Fruit fly (Drosophila melanogaster): Measurements from ENCODE around the gene CG5555.
A peak's percentile ranks its signal among the peaks of the same experiment; 100 is the strongest.

Gene CG5555

DNA sequence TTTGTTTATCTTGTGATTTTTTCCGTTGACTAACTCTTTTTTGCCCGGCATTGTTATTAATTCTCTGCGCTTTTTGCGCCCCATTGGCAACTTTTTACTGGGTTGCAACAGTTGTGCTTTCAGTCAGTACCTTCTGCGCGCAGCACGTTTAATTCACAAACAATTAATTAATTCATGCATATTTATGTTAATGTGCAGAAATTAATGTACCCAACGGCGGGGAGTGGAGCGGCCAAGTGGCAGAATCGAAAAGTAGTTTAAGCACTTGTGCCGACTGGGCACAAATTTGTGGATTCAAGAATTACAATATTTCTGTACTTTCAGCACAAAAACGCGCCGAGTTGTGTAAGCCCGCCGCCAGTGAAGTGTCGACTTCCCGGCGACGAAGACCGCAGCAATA is 12.8 kb downstream of the CG5555 start:
- no peak for TF ChIP-seq CG3032 (tag; optimal IDR thresholded peaks at IDR 0.05)
- no peak for TF ChIP-seq achi (GFP tag; optimal IDR thresholded peaks at IDR 0.05)
- TF ChIP-seq net (GFP tag; optimal IDR thresholded peaks at IDR 0.05) = no peak

DNA sequence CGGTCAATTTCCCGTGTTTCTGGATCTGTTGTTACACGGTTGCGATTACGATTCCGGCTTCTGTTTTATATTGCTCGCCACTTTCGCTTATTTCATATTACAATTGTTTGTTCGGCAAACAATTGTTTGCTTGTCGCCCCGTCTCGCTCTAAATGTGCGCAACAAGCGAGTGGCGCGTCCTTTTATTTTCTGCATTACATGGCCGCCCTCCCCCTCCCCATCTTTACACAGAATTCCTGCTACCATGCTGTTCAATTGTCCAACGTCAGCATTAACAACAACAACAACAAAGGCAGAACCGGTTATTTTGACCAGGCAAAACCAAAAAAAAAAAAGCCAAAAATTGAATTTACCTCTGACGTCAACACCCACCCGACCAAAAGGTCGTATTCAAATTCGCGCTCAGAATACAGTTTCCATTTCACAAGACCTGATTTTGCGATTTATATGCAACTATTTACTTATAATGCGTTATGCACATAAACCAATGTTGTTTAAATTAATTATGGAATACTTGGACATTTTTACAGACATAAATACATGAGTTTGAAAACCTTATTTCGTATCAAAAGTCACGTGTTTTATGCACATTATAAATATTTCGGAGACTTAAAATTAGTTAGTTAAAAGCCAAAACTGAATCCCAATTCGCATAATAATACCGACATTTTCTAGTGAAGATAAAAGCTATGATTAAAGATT is 14.1 kb downstream of the CG5555 start:
- peak; percentile 71 for TF ChIP-seq Blimp-1 (GFP tag; optimal IDR thresholded peaks at IDR 0.05)
- TF ChIP-seq dac (GFP tag; optimal IDR thresholded peaks at IDR 0.05) = no peak
- TF ChIP-seq CG7368 (GFP tag; optimal IDR thresholded peaks at IDR 0.05) = no peak
- peak; percentile 33 for TF ChIP-seq fkh (GFP tag; optimal IDR thresholded peaks at IDR 0.05)
- TF ChIP-seq Smox (GFP tag; optimal IDR thresholded peaks at IDR 0.05) = peak; percentile 9
- TF ChIP-seq Met (GFP tag; optimal IDR thresholded peaks at IDR 0.05) = peak; percentile 20
- TF ChIP-seq Ets21C (GFP tag; optimal IDR thresholded peaks at IDR 0.05) = no peak
- TF ChIP-seq svp (GFP tag) = peak; percentile 65
- TF ChIP-seq CG6163 (GFP tag; IDR thresholded peaks at IDR 0.05) = no peak
- TF ChIP-seq pdm3 (GFP tag; optimal IDR thresholded peaks at IDR 0.05) = peak; percentile 35
- TF ChIP-seq CG8119 (GFP tag; IDR thresholded peaks at IDR 0.05) = no peak; the same call in 2 of the 3 replicates
- TF ChIP-seq OdsH (GFP tag; optimal IDR thresholded peaks at IDR 0.05) = no peak
- peak; percentile 4 for TF ChIP-seq Sox102F (GFP tag; optimal IDR thresholded peaks at IDR 0.05)
- peak; percentile 5 for TF ChIP-seq Hr39 (GFP tag; optimal IDR thresholded peaks at IDR 0.05)
- no peak for TF ChIP-seq net (GFP tag; optimal IDR thresholded peaks at IDR 0.05)
- peak; percentile 73 for TF ChIP-seq Eip78C (GFP tag)

DNA sequence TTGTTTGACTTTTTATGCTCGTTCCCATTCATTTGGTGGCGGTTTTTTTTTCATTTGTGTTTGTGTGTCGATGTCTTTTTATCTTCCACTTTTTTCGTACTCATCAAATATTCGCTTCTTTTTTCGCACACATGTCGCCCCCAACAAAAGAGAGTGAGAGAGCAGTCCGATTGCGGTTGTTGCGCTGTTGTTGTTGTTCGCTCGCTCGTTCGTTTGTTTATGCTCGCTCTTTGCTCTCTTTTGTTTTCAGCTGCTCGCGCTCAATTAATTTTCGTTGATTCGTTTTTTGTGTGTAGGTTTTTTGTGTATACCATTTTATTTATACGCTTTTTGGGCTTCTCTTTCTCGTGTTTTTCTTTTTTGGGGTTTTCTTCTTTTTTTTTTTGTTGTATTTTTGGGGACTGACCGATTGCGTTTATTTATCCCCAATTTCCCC is 14.7 kb downstream of the CG5555 start:
- no peak for TF ChIP-seq CG4318 (GFP tag; optimal IDR thresholded peaks at IDR 0.05)
- no peak for TF ChIP-seq CG31627 (GFP tag; optimal IDR thresholded peaks at IDR 0.05)
- TF ChIP-seq dsx (GFP tag; optimal IDR thresholded peaks at IDR 0.05; ENCODE audit: poor library complexity, severe bottlenecking) = peak; percentile 59
- TF ChIP-seq CG8119 (GFP tag; IDR thresholded peaks at IDR 0.05) = peak; percentile 73
- peak; percentile 32 for TF ChIP-seq CG6808 (GFP tag; optimal IDR thresholded peaks at IDR 0.05)
- TF ChIP-seq CG9139 (GFP tag; optimal IDR thresholded peaks at IDR 0.05) = peak; percentile 59
- peak; percentile 29 for TF ChIP-seq Lpt (GFP tag; optimal IDR thresholded peaks at IDR 0.05)
- TF ChIP-seq CG3919 (GFP tag; optimal IDR thresholded peaks at IDR 0.05) = no peak
- peak; percentile 20 for TF ChIP-seq fd85E (GFP tag; optimal IDR thresholded peaks at IDR 0.05)
- TF ChIP-seq CG6163 (GFP tag; IDR thresholded peaks at IDR 0.05) = peak; percentile 81
- peak; percentile 47 for TF ChIP-seq Sox102F (GFP tag; optimal IDR thresholded peaks at IDR 0.05)
- no peak for TF ChIP-seq fkh (GFP tag; optimal IDR thresholded peaks at IDR 0.05)
- TF ChIP-seq eg (GFP tag; IDR thresholded peaks at IDR 0.05) = peak; percentile 84
- TF ChIP-seq dac (GFP tag; optimal IDR thresholded peaks at IDR 0.05) = no peak
- peak; percentile 60 for TF ChIP-seq CG6854 (GFP tag; optimal IDR thresholded peaks at IDR 0.05)
- no peak for TF ChIP-seq CG34406 (GFP tag; optimal IDR thresholded peaks at IDR 0.05)
- peak; percentile 25 for TF ChIP-seq Ets96B (tag; optimal IDR thresholded peaks at IDR 0.05)
- peak; percentile 2 for TF ChIP-seq Eip78C (GFP tag)
- TF ChIP-seq CG1621 (tag; optimal IDR thresholded peaks at IDR 0.05) = no peak
- no peak for TF ChIP-seq spab (GFP tag; optimal IDR thresholded peaks at IDR 0.05)
- no peak for TF ChIP-seq pdm3 (GFP tag; optimal IDR thresholded peaks at IDR 0.05)
- TF ChIP-seq ss (GFP tag; optimal IDR thresholded peaks at IDR 0.05) = peak; percentile 63 to 70
- TF ChIP-seq CG11762 (GFP tag; optimal IDR thresholded peaks at IDR 0.05; ENCODE audit: insufficient read depth) = no peak
- no peak for TF ChIP-seq CG8319 (GFP tag; optimal IDR thresholded peaks at IDR 0.05)
- no peak for TF ChIP-seq lz (GFP tag; optimal IDR thresholded peaks at IDR 0.05)
- TF ChIP-seq OdsH (GFP tag; optimal IDR thresholded peaks at IDR 0.05) = no peak
- peak; percentile 2 for TF ChIP-seq Smox (GFP tag; optimal IDR thresholded peaks at IDR 0.05)
- no peak for TF ChIP-seq Gug (GFP tag; IDR thresholded peaks at IDR 0.05)
- peak; percentile 11 for TF ChIP-seq Eip93F (GFP tag; optimal IDR thresholded peaks at IDR 0.05)
- TF ChIP-seq topi (GFP tag; optimal IDR thresholded peaks at IDR 0.05) = no peak
- TF ChIP-seq acj6 (GFP tag; optimal IDR thresholded peaks at IDR 0.05) = no peak
- TF ChIP-seq CG10631 (GFP tag; optimal IDR thresholded peaks at IDR 0.05) = no peak
- TF ChIP-seq CG6276 (GFP tag; optimal IDR thresholded peaks at IDR 0.05) = peak; percentile 75
- TF ChIP-seq CG8632 (GFP tag; optimal IDR thresholded peaks at IDR 0.05) = no peak
- no peak for TF ChIP-seq Hr4 (GFP tag; optimal IDR thresholded peaks at IDR 0.05)
- TF ChIP-seq Sox14 (GFP tag; optimal IDR thresholded peaks at IDR 0.05) = no peak
- TF ChIP-seq net (GFP tag; optimal IDR thresholded peaks at IDR 0.05) = peak; percentile 3
- no peak for TF ChIP-seq CG7368 (GFP tag; optimal IDR thresholded peaks at IDR 0.05)
- TF ChIP-seq CG16779 (tag; optimal IDR thresholded peaks at IDR 0.05) = peak; percentile 42
